Fruit fly (Drosophila melanogaster): Measurements from ENCODE around the gene Msh6.

DNA sequence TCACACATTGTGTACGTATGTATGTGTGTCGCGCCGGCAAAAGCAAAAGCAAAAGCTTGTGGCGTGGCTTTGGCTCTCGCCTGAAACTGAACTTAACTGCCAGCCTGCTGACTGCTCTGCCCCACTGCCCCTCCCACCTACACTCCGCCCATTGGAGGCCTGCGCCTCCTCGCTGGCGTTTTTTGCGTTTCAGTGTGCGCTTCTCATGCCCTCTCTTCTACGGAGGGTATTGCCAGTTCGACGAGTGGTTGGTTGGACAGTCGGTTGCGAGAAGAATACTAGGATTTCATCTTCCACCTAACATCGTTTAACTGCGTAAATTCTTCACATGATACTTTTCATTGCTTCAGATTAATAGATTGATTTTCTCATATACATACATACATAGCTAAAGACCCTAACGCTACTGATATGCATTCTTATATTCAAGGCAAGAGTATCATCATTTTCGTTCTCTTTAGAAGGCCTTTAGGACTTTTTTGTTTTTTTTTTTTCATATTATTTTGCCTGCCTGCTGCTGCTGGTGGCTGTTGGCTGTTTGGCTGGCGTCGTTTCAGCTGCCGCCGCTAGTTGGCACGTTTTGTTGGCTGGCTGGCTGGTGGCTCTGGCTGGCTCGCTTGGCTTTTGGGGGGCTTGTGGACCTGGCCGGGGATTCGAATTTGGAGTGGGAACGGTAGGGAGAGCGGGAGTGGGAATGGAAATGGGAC lies 53.4 kb downstream of the Msh6 start:
- TF ChIP-seq Pif1B (GFP tag; optimal IDR thresholded peaks at IDR 0.05) (peak; percentile 88), CG10348 (GFP tag; IDR thresholded peaks at IDR 0.05) (no peak; the same call in 1 of the 2 replicates)

Data from whole organism, pupa.